Fruit fly (Drosophila melanogaster) whole organism, embryonic: ENCODE results near the gene Lsp1alpha.

Experiments used
- Blimp-1 ChIP-seq: fragments of 200-800 bp; sonication (Bioruptor generic); optimal IDR thresholded peaks from 3 replicates; lab custom pipeline; 2018; ENCODE audit warnings: missing biosample characterization, missing genetic modification characterization, mild to moderate bottlenecking, moderate library complexity, missing genetic modification reagents
- Bteb2 ChIP-seq: fragments of 200-800 bp; sonication (Bioruptor generic); optimal IDR thresholded peaks from 2 replicates; lab custom pipeline; 2016; ENCODE audit warnings: missing biosample characterization, missing genetic modification characterization
- CG10147 ChIP-seq: fragments of 200-800 bp; sonication (Bioruptor generic); optimal IDR thresholded peaks from 2 replicates; lab custom pipeline; 2019; ENCODE audit warnings: missing biosample characterization, mild to moderate bottlenecking, missing genetic modification characterization, moderate library complexity
- CG10979 ChIP-seq: fragments of 200-800 bp; sonication (Bioruptor generic); optimal IDR thresholded peaks from 2 replicates; lab custom pipeline; 2018; ENCODE audit warnings: missing biosample characterization, mild to moderate bottlenecking, missing genetic modification characterization, moderate library complexity
- CG14014 ChIP-seq: fragments of 200-800 bp; sonication (Bioruptor generic); IDR thresholded peaks from 2 replicates; pipeline ENCODE4 v1.3.6; 2022; ENCODE audit warnings: missing biosample characterization, missing genetic modification characterization
- CG15514 ChIP-seq: fragments of 200-800 bp; sonication (Bioruptor generic); optimal IDR thresholded peaks from 3 replicates; lab custom pipeline; 2017; ENCODE audit warnings: missing biosample characterization, missing genetic modification characterization, mild to moderate bottlenecking, moderate library complexity, missing genetic modification reagents
- CG1602 ChIP-seq: fragments of 200-800 bp; sonication (Bioruptor generic); optimal IDR thresholded peaks from 3 replicates; lab custom pipeline; 2016; ENCODE audit warnings: missing biosample characterization, missing genetic modification characterization
- CG16779 ChIP-seq: fragments of 200-800 bp; sonication (Bioruptor generic); IDR thresholded peaks from 2 replicates; pipeline ENCODE4 v1.3.6; 2022; ENCODE audit warnings: missing biosample characterization, missing genetic modification characterization
- CG17359 ChIP-seq: fragments of 200-800 bp; sonication (Bioruptor generic); optimal IDR thresholded peaks from 3 replicates; lab custom pipeline; 2018; ENCODE audit warnings: missing biosample characterization, mild to moderate bottlenecking, missing genetic modification characterization, moderate library complexity
- CG17361 ChIP-seq: fragments of 200-800 bp; sonication (Bioruptor generic); IDR thresholded peaks from 3 replicates; pipeline ENCODE4 v1.3.6; 2022; ENCODE audit warnings: missing biosample characterization, missing genetic modification characterization
- CG18262 ChIP-seq: fragments of 200-800 bp; optimal IDR thresholded peaks from 3 replicates; lab custom pipeline; 2019; ENCODE audit warnings: missing biosample characterization, mild to moderate bottlenecking, missing genetic modification characterization, moderate library complexity
- CG34422 ChIP-seq: fragments of 200-800 bp; sonication (Bioruptor generic); IDR thresholded peaks from 3 replicates; pipeline ENCODE4 v1.3.6; 2022; ENCODE audit warnings: missing biosample characterization, missing genetic modification characterization
- CG42726 ChIP-seq: fragments of 200-800 bp; sonication (Bioruptor generic); IDR thresholded peaks from 2 replicates; pipeline ENCODE4 v1.3.6; 2022; ENCODE audit warnings: missing biosample characterization, missing genetic modification characterization; ENCODE audit not compliant: partially characterized antibody
- CG4730 ChIP-seq: fragments of 200-800 bp; sonication (Bioruptor generic); IDR thresholded peaks from 2 replicates; pipeline ENCODE4 v1.3.6; 2022; ENCODE audit warnings: missing biosample characterization, missing genetic modification characterization
- CG5245 ChIP-seq: fragments of 200-800 bp; sonication (Bioruptor generic); optimal IDR thresholded peaks from 3 replicates; lab custom pipeline; 2016; ENCODE audit warnings: missing biosample characterization, missing genetic modification characterization
- CG6654 ChIP-seq: fragments of 200-800 bp; sonication (Bioruptor generic); optimal IDR thresholded peaks from 2 replicates; lab custom pipeline; 2017; ENCODE audit warnings: missing biosample characterization, mild to moderate bottlenecking, missing genetic modification characterization
- CG6689 ChIP-seq: fragments of 200-800 bp; sonication (Bioruptor generic); IDR thresholded peaks from 2 replicates; pipeline ENCODE4 v1.3.6; 2022; ENCODE audit warnings: missing biosample characterization, missing genetic modification characterization
- CG6854 ChIP-seq: fragments of 200-800 bp; sonication (Bioruptor generic); optimal IDR thresholded peaks from 3 replicates; lab custom pipeline; 2017; ENCODE audit warnings: missing biosample characterization, mild to moderate bottlenecking, missing genetic modification characterization
- CG7357 ChIP-seq: fragments of 200-800 bp; sonication (Bioruptor generic); IDR thresholded peaks from 3 replicates; pipeline ENCODE4 v1.3.6; 2022; ENCODE audit warnings: missing biosample characterization, missing genetic modification characterization
- CG7963 ChIP-seq: fragments of 200-800 bp; sonication (Bioruptor generic); IDR thresholded peaks from 3 replicates; pipeline ENCODE4 v1.3.6; 2022; ENCODE audit warnings: missing biosample characterization, missing genetic modification characterization; ENCODE audit not compliant: partially characterized antibody
- CG7987 ChIP-seq: fragments of 200-800 bp; sonication (Bioruptor generic); optimal IDR thresholded peaks from 2 replicates; lab custom pipeline; 2018; ENCODE audit warnings: missing biosample characterization, mild to moderate bottlenecking, missing genetic modification characterization, moderate library complexity
- CoRest ChIP-seq: fragments of 200-800 bp; sonication (Bioruptor generic); optimal IDR thresholded peaks from 3 replicates; lab custom pipeline; 2018; ENCODE audit warnings: missing biosample characterization, mild to moderate bottlenecking, missing genetic modification characterization, moderate library complexity
- Dip2 ChIP-seq: fragments of 200-800 bp; sonication (Bioruptor generic); IDR thresholded peaks from 2 replicates; pipeline ENCODE4 v1.3.6; 2022; ENCODE audit warnings: missing biosample characterization, missing genetic modification characterization
- GATAe ChIP-seq: fragments of 200-800 bp; sonication (Bioruptor generic); conservative IDR thresholded peaks from 2 replicates; pipeline ENCODE4 v1.3.6; 2022; ENCODE audit warnings: missing biosample characterization, missing genetic modification characterization
- Lim3 ChIP-seq: fragments of 200-800 bp; sonication (Bioruptor generic); IDR thresholded peaks from 2 replicates; pipeline ENCODE4 v1.3.6; 2022; ENCODE audit warnings: missing biosample characterization, missing genetic modification characterization
- Med ChIP-seq: fragments of 200-800 bp; sonication (Bioruptor generic); peaks from one replicate; lab custom pipeline; 2016; ENCODE audit warnings: missing biosample characterization, missing genetic modification characterization, mild to moderate bottlenecking, inconsistent platforms, moderate library complexity
- Mrtf ChIP-seq: fragments of 200-800 bp; sonication (Bioruptor generic); IDR thresholded peaks from 3 replicates; pipeline ENCODE4 v1.3.6; 2022; ENCODE audit warnings: missing biosample characterization, missing genetic modification characterization
- Myb ChIP-seq: fragments of 200-800 bp; sonication (Bioruptor generic); optimal IDR thresholded peaks from 2 replicates; lab custom pipeline; 2016; ENCODE audit warnings: missing biosample characterization, missing genetic modification characterization
- Rfx ChIP-seq: fragments of 200-800 bp; sonication (Bioruptor generic); IDR thresholded peaks from 2 replicates; pipeline ENCODE4 v1.3.6; 2022; ENCODE audit warnings: missing biosample characterization, missing genetic modification characterization
- Six4 ChIP-seq: fragments of 200-800 bp; sonication (Bioruptor generic); optimal IDR thresholded peaks from 2 replicates; lab custom pipeline; 2016; ENCODE audit warnings: missing biosample characterization, missing genetic modification characterization
- Tbp ChIP-seq: fragments of >200 bp; optimal IDR thresholded peaks from 2 replicates; lab custom pipeline; 2018; ENCODE audit warnings: missing biosample characterization, missing genetic modification characterization
- Usf ChIP-seq: fragments of 200-800 bp; sonication (Bioruptor generic); optimal IDR thresholded peaks from 2 replicates; lab custom pipeline; 2017; ENCODE audit warnings: missing genotype, missing biosample characterization, missing genetic modification characterization
- Xrp1 ChIP-seq: fragments of 200-800 bp; sonication (Bioruptor generic); IDR thresholded peaks from 2 replicates; pipeline ENCODE4 v1.3.6; 2022; ENCODE audit warnings: missing biosample characterization, missing genetic modification characterization
- crp ChIP-seq, 2 experiments: fragments of 200-800 bp; sonication (Bioruptor generic); optimal IDR thresholded peaks; 2 replicates in 1 of 2; 3 replicates in 1 of 2; lab custom pipeline; 2017; ENCODE audit warnings: missing biosample characterization in 2 of 2, missing genetic modification characterization in 2 of 2, mild to moderate bottlenecking in 1 of 2, moderate library complexity in 1 of 2
- esg ChIP-seq: fragments of 200-800 bp; sonication (Bioruptor generic); conservative IDR thresholded peaks from 2 replicates; pipeline ENCODE4 v1.3.6; 2022; ENCODE audit warnings: missing biosample characterization, missing genetic modification characterization
- fd102C ChIP-seq: fragments of 200-800 bp; sonication (Bioruptor generic); optimal IDR thresholded peaks from 2 replicates; lab custom pipeline; 2018; ENCODE audit warnings: missing biosample characterization, mild to moderate bottlenecking, missing genetic modification characterization, moderate library complexity
- gcm ChIP-seq: fragments of 200-800 bp; sonication (Bioruptor generic); optimal IDR thresholded peaks from 2 replicates; lab custom pipeline; 2019; ENCODE audit warnings: missing biosample characterization, mild to moderate bottlenecking, missing genetic modification characterization, moderate library complexity
- grau ChIP-seq: fragments of 200-800 bp; optimal IDR thresholded peaks from 3 replicates; lab custom pipeline; 2019; ENCODE audit warnings: missing biosample characterization, mild to moderate bottlenecking, missing genetic modification characterization, moderate library complexity
- grn ChIP-seq: fragments of 200-800 bp; sonication (Bioruptor generic); optimal IDR thresholded peaks from 3 replicates; lab custom pipeline; 2017; ENCODE audit warnings: missing biosample characterization, missing genetic modification characterization
- kay ChIP-seq: fragments of 200-800 bp; sonication (Bioruptor generic); optimal IDR thresholded peaks from 2 replicates; lab custom pipeline; 2016; ENCODE audit warnings: missing biosample characterization, missing genetic modification characterization
- lov ChIP-seq, 2 experiments: fragments of 200-800 bp in 1 of 2; fragments of >200 bp in 1 of 2; sonication (Bioruptor generic) in 1 of 2; IDR thresholded peaks in 1 of 2; optimal IDR thresholded peaks in 1 of 2; 2 replicates in 1 of 2; 3 replicates in 1 of 2; pipeline versions ENCODE4 v1.3.6 to Lab custom; 2017 to 2022; ENCODE audit warnings: missing biosample characterization in 1 of 2, missing genetic modification characterization in 1 of 2
- nmo ChIP-seq: fragments of 200-800 bp; sonication (Bioruptor generic); optimal IDR thresholded peaks from 2 replicates; lab custom pipeline; 2018; ENCODE audit warnings: missing biosample characterization, mild to moderate bottlenecking, missing genetic modification characterization, moderate library complexity
- pb ChIP-seq: fragments of 200-800 bp; sonication (Bioruptor generic); optimal IDR thresholded peaks from 3 replicates; lab custom pipeline; 2016; ENCODE audit warnings: missing biosample characterization, missing genetic modification characterization
- ranshi ChIP-seq: fragments of 200-800 bp; sonication (Bioruptor generic); IDR thresholded peaks from 2 replicates; pipeline ENCODE4 v1.3.6; 2022; ENCODE audit warnings: missing biosample characterization, missing genetic modification characterization
- repo ChIP-seq: fragments of 200-800 bp; sonication (Bioruptor generic); optimal IDR thresholded peaks from 2 replicates; lab custom pipeline; 2016; ENCODE audit warnings: missing biosample characterization, missing genetic modification characterization
- sc ChIP-seq, 3 experiments: fragments of >200 bp in 2 of 3; fragments of 200-800 bp in 1 of 3; sonication (Bioruptor generic) in 1 of 3; optimal IDR thresholded peaks; 2 replicates in 2 of 3; 3 replicates in 1 of 3; lab custom pipeline; 2017; ENCODE audit warnings: mild to moderate bottlenecking in 1 of 3, missing biosample characterization in 1 of 3, missing genetic modification characterization in 1 of 3, missing genetic modification reagents in 1 of 3
- tio ChIP-seq: fragments of 200-800 bp; sonication (Bioruptor generic); optimal IDR thresholded peaks from 2 replicates; lab custom pipeline; 2017; ENCODE audit warnings: missing biosample characterization, missing genetic modification characterization, inconsistent platforms
- unpg ChIP-seq: fragments of 200-800 bp; sonication (Bioruptor generic); optimal IDR thresholded peaks from 3 replicates; lab custom pipeline; 2018; ENCODE audit warnings: missing biosample characterization, mild to moderate bottlenecking, missing genetic modification characterization, moderate library complexity

The Lsp1alpha gene

dm6 chrX:12470187-12470931 lies 19.7 kb upstream of the Lsp1alpha start (continued):
- TF ChIP-seq Rfx (GFP tag; lab: Robert Waterston, UW) (peak; percentile 84), CG15514 (GFP tag; lab: Kevin White, UChicago) (peak; percentile 44), Myb (GFP tag; lab: Kevin White, UChicago) (no peak), GATAe (no peak), Med (GFP tag; lab: Kevin White, UChicago) (peak; percentile 52), CG6689 (GFP tag; lab: Robert Waterston, UW) (peak; percentile 77), CG7357 (0 out of 3 replicates have a peak, but pooled peaks have one; percentile 13), Six4 (no peak), unpg (GFP tag; lab: Kevin White, UChicago) (peak; percentile 65), CG34422 (GFP tag; lab: Robert Waterston, UW) (peak; percentile 47; the same call in 1 of the 3 replicates), Mrtf (peak; percentile 62; the same call in 2 of the 3 replicates), CG10979 (tag; lab: Kevin White, UChicago) (no peak), CG10147 (GFP tag; lab: Kevin White, UChicago) (peak; percentile 71), CG7987 (GFP tag; lab: Kevin White, UChicago) (no peak), gcm (GFP tag; lab: Kevin White, UChicago) (no peak), Usf (GFP tag; lab: Kevin White, UChicago) (no peak), Tbp (no peak), nmo (GFP tag; lab: Kevin White, UChicago) (peak; percentile 69), CoRest (peak; percentile 69), ranshi (GFP tag; lab: Robert Waterston, UW) (peak; percentile 67), pb (GFP tag; lab: Kevin White, UChicago) (no peak), Xrp1 (peak; percentile 69), CG6654 (GFP tag; lab: Kevin White, UChicago) (peak; percentile 28), crp (GFP tag; optimal IDR thresholded peaks at IDR 0.05; lab: Kevin White, UChicago) (no peak), esg (GFP tag; lab: Robert Waterston, UW) (peak; percentile 66), CG18262 (tag; lab: Kevin White, UChicago) (peak; percentile 59), CG7963 (GFP tag; lab: Robert Waterston, UW) (no peak), CG17361 (peak; percentile 53; the same call in 2 of the 3 replicates), Dip2 (GFP tag; lab: Robert Waterston, UW) (no peak), Bteb2 (no peak), tio (GFP tag; lab: Kevin White, UChicago) (peak; percentile 29), CG42726 (GFP tag; lab: Robert Waterston, UW) (no peak), fd102C (GFP tag; lab: Kevin White, UChicago) (no peak), repo (no peak), Blimp-1 (GFP tag; lab: Kevin White, UChicago) (peak; percentile 19), CG16779 (GFP tag; lab: Robert Waterston, UW) (no peak), CG17359 (tag; lab: Kevin White, UChicago) (peak; percentile 59), grau (tag; lab: Kevin White, UChicago) (peak; percentile 79), CG6854 (peak; percentile 36), CG4730 (GFP tag; lab: Robert Waterston, UW) (peak; percentile 47; the same call in 1 of the 2 replicates), CG14014 (GFP tag; lab: Robert Waterston, UW) (peak; percentile 15; the same call in 1 of the 2 replicates), CG1602 (GFP tag; lab: Kevin White, UChicago) (peak; percentile 2), lov (optimal IDR thresholded peaks at IDR 0.05; lab: Kevin White, UChicago) (no peak), lov (GFP tag; IDR thresholded peaks at IDR 0.05; lab: Robert Waterston, UW) (no peak), sc (optimal IDR thresholded peaks at IDR 0.05; lab: Kevin White, UChicago) (no peak), sc (GFP tag; optimal IDR thresholded peaks at IDR 0.05; lab: Kevin White, UChicago) (peak; percentile 20), kay (GFP tag; lab: Kevin White, UChicago) (no peak), CG5245 (GFP tag; lab: Kevin White, UChicago) (no peak), grn (no peak), Lim3 (no peak)
